Worm (Caenorhabditis elegans) whole organism, L3 larva: Measurements from ENCODE around the gene sri-70.

Experiments
- aly-2 ChIP-seq: fragments of 150-350 bp; optimal IDR thresholded peaks from 2 replicates; lab custom pipeline; 2014; ENCODE audit warnings: missing biosample characterization, missing genetic modification characterization
- ceh-16 ChIP-seq: sonication (generic microtip); optimal IDR thresholded peaks from 2 replicates; lab custom pipeline; 2017; ENCODE audit warnings: missing biosample characterization, missing genetic modification characterization
- daf-12 ChIP-seq: fragments of 150-350 bp; optimal IDR thresholded peaks from 2 replicates; lab custom pipeline; 2014; ENCODE audit warnings: missing biosample characterization, missing genetic modification reagents, missing genetic modification characterization
- nhr-237 ChIP-seq: fragments of 150-350 bp; optimal IDR thresholded peaks from 2 replicates; lab custom pipeline; 2014; ENCODE audit warnings: missing biosample characterization, missing genetic modification characterization
- nhr-25 ChIP-seq: sonication (generic microtip); optimal IDR thresholded peaks from 2 replicates; lab custom pipeline; 2017; ENCODE audit warnings: missing biosample characterization, missing genetic modification characterization
- nhr-43 ChIP-seq: sonication (generic microtip); optimal IDR thresholded peaks from 2 replicates; lab custom pipeline; 2016; ENCODE audit warnings: mild to moderate bottlenecking, missing genetic modification characterization, missing compliant biosample characterization; ENCODE audit not compliant: poor library complexity, severe bottlenecking
- pha-4 ChIP-seq: fragments of 150-350 bp; optimal IDR thresholded peaks from 2 replicates; lab custom pipeline; 2014; ENCODE audit warnings: missing biosample characterization, missing genetic modification reagents, missing genetic modification characterization
- snpc-4 ChIP-seq: fragments of 150-350 bp; optimal IDR thresholded peaks from 2 replicates; lab custom pipeline; 2014; ENCODE audit warnings: missing biosample characterization, missing genetic modification characterization
- unc-39 ChIP-seq: sonication (generic microtip); optimal IDR thresholded peaks from 4 replicates; lab custom pipeline; 2017; ENCODE audit warnings: missing biosample characterization, missing genetic modification characterization
- ztf-11 ChIP-seq: fragments of 150-350 bp; optimal IDR thresholded peaks from 2 replicates; lab custom pipeline; 2014; ENCODE audit warnings: missing biosample characterization, missing genetic modification characterization

DNA sequence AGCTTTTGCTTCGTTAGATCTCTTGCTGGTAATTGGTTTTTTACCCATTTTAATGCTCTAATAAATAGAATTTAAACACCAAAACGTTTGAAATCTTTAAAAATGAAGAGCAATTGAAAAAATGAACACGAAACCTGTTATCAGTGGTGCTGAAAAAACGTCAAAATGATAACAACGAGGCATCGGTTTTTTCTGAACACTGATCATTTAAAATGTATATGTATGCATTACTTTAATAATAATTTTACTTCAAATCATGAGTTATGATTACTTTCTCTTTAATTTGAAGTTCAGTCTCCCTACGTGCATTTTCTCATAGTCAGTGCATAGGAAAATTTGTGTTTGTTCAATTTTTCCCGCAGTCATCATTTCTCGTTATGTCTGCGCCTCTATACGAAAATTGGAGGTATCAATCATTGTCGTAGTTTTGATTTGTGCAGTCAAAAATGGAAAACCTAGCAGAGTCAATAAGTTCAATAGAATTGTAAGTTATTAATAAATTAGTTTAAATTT, 19.6 kb downstream of the sri-70 start, which contains the start of gene F31E9.3:
- TF ChIP-seq ceh-16 (tag; lab: Kevin White, UChicago) (no peak), nhr-25 (tag; lab: Kevin White, UChicago) (no peak), nhr-237 (tag; lab: Kevin White, UChicago) (no peak), ztf-11 (tag; lab: Kevin White, UChicago) (no peak), aly-2 (tag; lab: Kevin White, UChicago) (no peak), unc-39 (no peak), daf-12 (tag; lab: Kevin White, UChicago) (no peak), pha-4 (tag; lab: Kevin White, UChicago) (peak; percentile 13), nhr-43 (tag; lab: Kevin White, UChicago) (no peak), snpc-4 (no peak)
